Worm (Caenorhabditis elegans) whole organism, L3 larva: ENCODE measurements around the gene K06H7.7.
A peak's percentile ranks its signal among the peaks of the same experiment; 100 is the strongest.

Source experiments
- R02D3.7 ChIP-seq: fragments of 150-350 bp; optimal IDR thresholded peaks from 2 replicates; lab custom pipeline; 2014; ENCODE audit warnings: missing biosample characterization, missing genetic modification characterization
- ama-1 ChIP-seq: fragments of 150-350 bp; optimal IDR thresholded peaks from 2 replicates; lab custom pipeline; 2018
- ceh-16 ChIP-seq: sonication (generic microtip); optimal IDR thresholded peaks from 2 replicates; lab custom pipeline; 2017; ENCODE audit warnings: missing biosample characterization, missing genetic modification characterization
- ceh-28 ChIP-seq: fragments of 150-350 bp; optimal IDR thresholded peaks from 2 replicates; lab custom pipeline; 2014; ENCODE audit warnings: missing biosample characterization, missing genetic modification reagents, missing genetic modification characterization
- ceh-82 ChIP-seq: fragments of 150-350 bp; optimal IDR thresholded peaks from 2 replicates; lab custom pipeline; 2014; ENCODE audit warnings: missing biosample characterization, missing genetic modification characterization
- daf-12 ChIP-seq: fragments of 150-350 bp; optimal IDR thresholded peaks from 2 replicates; lab custom pipeline; 2014; ENCODE audit warnings: missing biosample characterization, missing genetic modification reagents, missing genetic modification characterization
- egl-27 ChIP-seq: sonication (generic microtip); optimal IDR thresholded peaks from 4 replicates; lab custom pipeline; 2017; ENCODE audit warnings: missing biosample characterization, missing genetic modification reagents, missing genetic modification characterization
- elt-1 ChIP-seq: fragments of 150-350 bp; optimal IDR thresholded peaks from 2 replicates; lab custom pipeline; 2014; ENCODE audit warnings: missing biosample characterization, missing genetic modification characterization
- elt-2 ChIP-seq: sonication (generic microtip); optimal IDR thresholded peaks from 2 replicates; lab custom pipeline; 2016; ENCODE audit warnings: missing genetic modification reagents, mild to moderate bottlenecking, missing genetic modification characterization, missing compliant biosample characterization
- elt-3 ChIP-seq, 3 experiments: fragments of 150-350 bp in 1 of 3; sonication (generic microtip) in 2 of 3; optimal IDR thresholded peaks; 2 replicates in 2 of 3; 4 replicates in 1 of 3; lab custom pipeline; 2014 to 2017; ENCODE audit warnings: missing biosample characterization in 3 of 3, missing genetic modification characterization in 3 of 3
- fkh-10 ChIP-seq: sonication (generic microtip); optimal IDR thresholded peaks from 2 replicates; lab custom pipeline; 2017; ENCODE audit warnings: missing biosample characterization, missing genetic modification reagents, missing genetic modification characterization
- fkh-2 ChIP-seq: fragments of 150-350 bp; optimal IDR thresholded peaks from 2 replicates; lab custom pipeline; 2014; ENCODE audit warnings: missing biosample characterization, missing genetic modification reagents, missing genetic modification characterization
- fos-1 ChIP-seq: fragments of 150-350 bp; optimal IDR thresholded peaks from 2 replicates; lab custom pipeline; 2014; ENCODE audit warnings: missing biosample characterization, missing genetic modification characterization
- lin-39 ChIP-seq: fragments of 150-350 bp; optimal IDR thresholded peaks from 2 replicates; lab custom pipeline; 2018; ENCODE audit warnings: missing biosample characterization, missing genetic modification reagents, missing genetic modification characterization
- lsy-12 ChIP-seq: sonication (generic microtip); optimal IDR thresholded peaks from 2 replicates; lab custom pipeline; 2016; ENCODE audit warnings: mild to moderate bottlenecking, missing genetic modification characterization, missing compliant biosample characterization
- mml-1 ChIP-seq: fragments of 150-350 bp; sonication (generic microtip); optimal IDR thresholded peaks from 3 replicates; lab custom pipeline; 2014; ENCODE audit warnings: missing biosample characterization, missing genetic modification characterization
- nfya-1 ChIP-seq: sonication (generic microtip); optimal IDR thresholded peaks from 2 replicates; lab custom pipeline; 2017; ENCODE audit warnings: missing genetic modification characterization, mild to moderate bottlenecking, missing compliant biosample characterization, antibody characterized with exemption, moderate library complexity; ENCODE audit not compliant: insufficient read depth
- nhr-11 ChIP-seq: fragments of 150-350 bp; optimal IDR thresholded peaks from 2 replicates; lab custom pipeline; 2014; ENCODE audit warnings: missing biosample characterization, missing genetic modification characterization
- nhr-12 ChIP-seq: fragments of 150-350 bp; optimal IDR thresholded peaks from 2 replicates; lab custom pipeline; 2014; ENCODE audit warnings: missing biosample characterization, missing genetic modification characterization
- nhr-23 ChIP-seq: fragments of 150-350 bp; optimal IDR thresholded peaks from 2 replicates; lab custom pipeline; 2014; ENCODE audit warnings: missing biosample characterization, missing genetic modification reagents, missing genetic modification characterization
- nhr-237 ChIP-seq: fragments of 150-350 bp; optimal IDR thresholded peaks from 2 replicates; lab custom pipeline; 2014; ENCODE audit warnings: missing biosample characterization, missing genetic modification characterization
- nhr-25 ChIP-seq: sonication (generic microtip); optimal IDR thresholded peaks from 2 replicates; lab custom pipeline; 2017; ENCODE audit warnings: missing biosample characterization, missing genetic modification characterization
- nhr-28 ChIP-seq: fragments of 150-350 bp; optimal IDR thresholded peaks from 2 replicates; lab custom pipeline; 2014; ENCODE audit warnings: missing biosample characterization, missing genetic modification characterization
- nhr-67 ChIP-seq: fragments of 150-350 bp; optimal IDR thresholded peaks from 2 replicates; lab custom pipeline; 2014; ENCODE audit warnings: missing biosample characterization, missing genetic modification characterization
- pha-4 ChIP-seq: fragments of 150-350 bp; optimal IDR thresholded peaks from 2 replicates; lab custom pipeline; 2014; ENCODE audit warnings: missing biosample characterization, missing genetic modification reagents, missing genetic modification characterization
- pqm-1 ChIP-seq: fragments of 150-350 bp; optimal IDR thresholded peaks from 2 replicates; lab custom pipeline; 2017; ENCODE audit warnings: missing biosample characterization, missing genetic modification characterization, inconsistent platforms
- sea-2 ChIP-seq: fragments of 150-350 bp; sonication (generic microtip); optimal IDR thresholded peaks from 4 replicates; lab custom pipeline; 2014; ENCODE audit warnings: missing biosample characterization, missing genetic modification reagents, missing genetic modification characterization
- skn-1 ChIP-seq: fragments of 150-350 bp; optimal IDR thresholded peaks from 2 replicates; lab custom pipeline; 2014; ENCODE audit warnings: missing biosample characterization, missing genetic modification characterization
- tbx-2 ChIP-seq: sonication (generic microtip); optimal IDR thresholded peaks from 2 replicates; lab custom pipeline; 2016; ENCODE audit warnings: mild to moderate bottlenecking, missing genetic modification characterization, missing compliant biosample characterization
- unc-39 ChIP-seq: sonication (generic microtip); optimal IDR thresholded peaks from 4 replicates; lab custom pipeline; 2017; ENCODE audit warnings: missing biosample characterization, missing genetic modification characterization
- unc-62 ChIP-seq: fragments of 150-350 bp; sonication (generic microtip); optimal IDR thresholded peaks from 4 replicates; lab custom pipeline; 2014; ENCODE audit warnings: missing biosample characterization, missing genetic modification reagents, missing genetic modification characterization
- zag-1 ChIP-seq: fragments of 150-350 bp; optimal IDR thresholded peaks from 2 replicates; lab custom pipeline; 2014; ENCODE audit warnings: missing biosample characterization, missing genetic modification characterization
- ztf-11 ChIP-seq: fragments of 150-350 bp; optimal IDR thresholded peaks from 2 replicates; lab custom pipeline; 2014; ENCODE audit warnings: missing biosample characterization, missing genetic modification characterization
- ztf-4 ChIP-seq: fragments of 150-350 bp; optimal IDR thresholded peaks from 2 replicates; lab custom pipeline; 2014; ENCODE audit warnings: missing biosample characterization, missing genetic modification characterization

Gene K06H7.7

DNA sequence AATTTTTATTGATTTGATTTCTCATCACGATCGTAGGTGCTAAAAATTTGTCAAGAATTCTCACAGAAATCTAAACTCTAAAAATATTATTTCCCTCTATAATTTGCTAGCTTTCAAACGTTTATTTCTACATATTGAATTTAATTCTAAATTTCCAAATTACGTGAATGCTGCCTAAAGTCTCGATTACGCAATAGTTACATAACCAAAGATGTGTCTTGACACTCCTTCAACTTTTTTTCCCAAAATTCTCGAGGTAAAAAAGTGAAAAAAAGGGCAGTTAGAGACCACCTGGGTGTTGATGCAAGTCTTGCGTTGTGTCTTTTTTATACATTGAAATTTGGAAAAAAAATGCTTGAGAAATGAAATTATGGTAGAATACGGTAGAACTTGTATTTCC lies 33.4 kb downstream of the K06H7.7 start:
- TF ChIP-seq daf-12, result no peak
- no peak for TF ChIP-seq pqm-1
- no peak for TF ChIP-seq lin-39
- no peak for TF ChIP-seq fkh-10 (GFP tag; lab: Kevin White, UChicago)
- TF ChIP-seq unc-62 (GFP tag; lab: Kevin White, UChicago), result no peak
- TF ChIP-seq R02D3.7 (tag; lab: Kevin White, UChicago), result no peak
- TF ChIP-seq pha-4 (tag; lab: Kevin White, UChicago), result no peak
- TF ChIP-seq sea-2, result no peak
- TF ChIP-seq fos-1 (tag; lab: Kevin White, UChicago), result no peak
- no peak for TF ChIP-seq skn-1 (tag; lab: Kevin White, UChicago)
- no peak for TF ChIP-seq nhr-12
- TF ChIP-seq tbx-2 (tag; lab: Kevin White, UChicago), result no peak
- TF ChIP-seq, all 47 proteins: peak for 0

DNA sequence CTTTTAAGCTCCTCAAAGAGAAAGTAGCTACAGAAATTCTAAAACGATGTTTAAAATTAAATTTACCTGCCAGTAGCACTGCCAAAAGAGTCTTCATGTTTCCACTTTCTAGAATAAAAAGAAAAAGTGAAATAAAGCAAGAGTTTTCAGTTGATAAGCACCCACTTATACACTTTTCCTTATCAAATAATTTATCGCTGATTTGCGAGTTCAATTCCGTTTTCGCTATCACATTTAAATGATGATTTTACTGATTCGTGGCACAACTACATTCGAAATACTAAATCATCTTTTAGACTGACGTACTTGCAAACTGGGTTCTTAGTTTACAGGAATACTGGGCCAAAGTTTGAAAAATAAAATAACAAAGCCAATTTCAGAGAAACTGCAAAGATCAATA lies 34.3 kb downstream of the K06H7.7 start, which contains the start of gene K12H4.7:
TSS of gene K12H4.7 (minus strand) at position 138 of the 400 bp plus-strand sequence.
- TF ChIP-seq skn-1 (tag; lab: Kevin White, UChicago) (peak; percentile 67), daf-12 (no peak), elt-2 (tag; lab: Kevin White, UChicago) (peak; percentile 91), sea-2 (no peak), ceh-16 (tag; lab: Kevin White, UChicago) (no peak), pqm-1 (peak; percentile 62)

ce11 chrIII:8047412-8047811 lies 37.9 kb downstream of the K06H7.7 start, which contains the start of gene K12H4.2:
K12H4.2 (plus strand) TSS chrIII:8047712.
- TF ChIP-seq nhr-67 (no peak), ztf-4 (no peak), nhr-25 (tag; lab: Kevin White, UChicago) (no peak), nhr-28 (tag; lab: Kevin White, UChicago) (no peak), ceh-82 (no peak), elt-1 (tag; lab: Kevin White, UChicago) (no peak), mml-1 (tag; lab: Kevin White, UChicago) (no peak), zag-1 (tag; lab: Kevin White, UChicago) (no peak), lsy-12 (tag; lab: Kevin White, UChicago) (no peak), tbx-2 (tag; lab: Kevin White, UChicago) (no peak), R02D3.7 (tag; lab: Kevin White, UChicago) (no peak), ztf-11 (tag; lab: Kevin White, UChicago) (no peak), ceh-28 (no peak)

ce11 chrIII:8045734-8046133 lies 39.5 kb downstream of the K06H7.7 start, which contains the start of gene K12H4.3:
K12H4.3 (plus strand) TSS chrIII:8046034.
- TF ChIP-seq ama-1 (lab: Kevin White, UChicago), result no peak
- no peak for TF ChIP-seq lin-39
- no peak for TF ChIP-seq lsy-12 (tag; lab: Kevin White, UChicago)
- no peak for TF ChIP-seq fkh-2
- no peak for TF ChIP-seq pqm-1
- TF ChIP-seq nhr-67, result no peak

DNA sequence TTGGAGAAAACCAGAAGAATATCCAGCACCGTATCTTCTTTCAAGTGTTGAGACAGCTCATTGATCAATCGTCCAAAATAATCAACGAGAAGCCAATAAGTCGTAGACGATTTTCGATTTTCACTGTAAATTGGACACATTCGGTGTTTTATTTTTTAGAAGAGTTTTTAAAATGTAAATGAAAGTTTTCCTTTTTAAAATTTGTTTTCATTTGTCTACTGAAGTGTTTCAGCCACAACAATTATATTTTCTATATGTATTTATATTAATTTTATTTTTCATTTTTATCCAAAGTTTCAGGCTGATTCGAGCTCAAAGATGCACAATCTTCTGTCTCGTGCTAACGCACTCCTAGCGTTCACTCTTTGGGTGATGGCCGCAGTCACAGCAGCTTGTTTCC lies 40.6 kb downstream of the K06H7.7 start, which contains the start of gene spcs-3:
TSS of gene spcs-3 (plus strand) at position 301 of the 400 bp plus-strand sequence.
- TF ChIP-seq unc-39 (no peak), nhr-11 (tag; lab: Kevin White, UChicago) (no peak), nhr-67 (no peak), mml-1 (tag; lab: Kevin White, UChicago) (no peak), nhr-237 (tag; lab: Kevin White, UChicago) (no peak), nfya-1 (no peak), egl-27 (tag; lab: Kevin White, UChicago) (no peak), ceh-28 (no peak), zag-1 (tag; lab: Kevin White, UChicago) (no peak)

DNA sequence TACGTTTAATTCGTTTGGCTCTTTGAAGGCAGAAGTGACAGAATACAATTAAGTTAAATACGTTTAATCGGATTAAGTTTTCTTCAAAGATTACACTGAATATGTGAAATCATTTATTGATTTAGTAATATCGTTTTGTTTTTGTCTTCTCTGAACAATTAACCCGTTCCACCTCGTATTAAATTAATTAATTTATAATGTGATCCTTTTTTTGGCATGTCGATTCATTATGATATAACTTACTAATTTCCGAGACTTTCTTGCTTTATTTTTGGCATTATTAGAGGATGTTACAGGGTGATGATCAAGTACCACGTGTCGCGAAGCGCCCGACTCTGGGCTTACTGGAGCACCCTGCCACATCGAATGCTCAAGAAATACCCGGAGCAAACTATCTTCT lies 41.1 kb downstream of the K06H7.7 start, which contains the start of gene K12H4.5:
TSS of gene K12H4.5 (plus strand) at position 301 of the 400 bp plus-strand sequence.
- TF ChIP-seq elt-3 (tag; optimal IDR thresholded peaks at IDR 0.05; lab: Kevin White, UChicago), result no peak
- no peak for TF ChIP-seq nhr-23 (tag; lab: Kevin White, UChicago)
- no peak for TF ChIP-seq nhr-67
